Fruit fly (Drosophila melanogaster) whole organism: ENCODE results near the gene CG5011.

ENCODE experiments used
- CG8478 ChIP-seq: fragments of >200 bp; optimal IDR thresholded peaks from 2 replicates; lab custom pipeline; 2018; ENCODE audit warnings: inconsistent platforms
- Dll ChIP-seq: fragments of >200 bp; optimal IDR thresholded peaks from 2 replicates; lab custom pipeline; 2017
- EcR ChIP-seq, 2 experiments: fragments of >200 bp; optimal IDR thresholded peaks; 2 replicates each; lab custom pipeline; 2017; ENCODE audit warnings: missing biosample characterization in 2 of 2, missing genetic modification characterization in 2 of 2, missing genetic modification reagents in 2 of 2
- usp ChIP-seq: fragments of >200 bp; optimal IDR thresholded peaks from 2 replicates; lab custom pipeline; 2017; ENCODE audit warnings: missing biosample characterization, missing genetic modification characterization, mixed read lengths

DNA sequence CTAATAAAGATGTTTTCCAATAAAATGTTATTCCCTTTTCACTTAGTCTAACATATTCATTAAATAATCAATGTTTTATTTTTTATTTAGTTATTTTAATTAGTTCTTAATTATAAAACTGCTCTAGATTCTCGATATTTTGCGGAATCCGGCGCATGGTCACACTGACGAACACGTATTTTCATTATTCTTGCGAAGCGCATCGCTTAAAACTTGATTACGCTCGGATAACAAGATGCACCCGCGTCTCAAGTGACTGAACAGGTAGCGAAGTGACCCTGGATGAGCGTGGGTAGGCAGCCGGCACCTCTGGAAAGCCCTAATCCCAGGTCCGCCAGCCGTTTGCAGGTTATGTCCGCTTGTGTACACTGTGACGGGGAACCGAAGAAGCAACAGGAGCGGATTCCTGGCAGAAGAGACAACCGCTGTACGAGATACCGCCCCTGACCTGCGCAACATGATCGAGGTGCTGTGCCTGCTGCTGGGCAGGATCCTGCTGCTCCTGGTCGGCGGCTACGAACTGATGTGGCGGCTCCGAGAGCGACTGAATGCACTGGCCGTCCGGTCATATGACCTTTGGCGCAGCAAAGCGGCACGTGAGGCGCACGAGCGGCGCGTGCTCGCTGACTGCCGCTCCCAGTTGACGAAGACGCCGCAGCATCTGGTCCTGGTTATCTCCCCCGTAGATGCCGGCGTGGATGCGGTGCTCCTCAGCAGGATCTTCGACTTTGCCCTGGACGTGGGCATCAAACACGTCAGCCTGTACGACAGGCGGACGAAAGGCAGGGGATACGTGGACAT is 41.8 kb upstream of the CG5011 start, which contains the start of gene Tango14:
- TF ChIP-seq CG8478 (no peak), usp (GFP tag; lab: Kevin White, UChicago) (no peak), Dll (lab: Kevin White, UChicago) (no peak), EcR (GFP tag; optimal IDR thresholded peaks at IDR 0.05; lab: Kevin White, UChicago) (no peak)
